Fruit fly (Drosophila melanogaster): ENCODE measurements around the gene lectin-33A.

- no peak for TF ChIP-seq CG6854 (GFP tag; optimal IDR thresholded peaks at IDR 0.05)
- no peak for TF ChIP-seq Eip93F (GFP tag; optimal IDR thresholded peaks at IDR 0.05)
- no peak for TF ChIP-seq CG6163 (GFP tag; IDR thresholded peaks at IDR 0.05)
- TF ChIP-seq Gug (GFP tag; IDR thresholded peaks at IDR 0.05), result no peak
Observed at dm6 chr2L:11021606-11022005, 19.7 kb downstream of the lectin-33A start.
